Fruit fly (Drosophila melanogaster) whole organism, embryonic: ENCODE measurements around the gene CG33158.

Source experiments
- Ada2b ChIP-seq: fragments of 200-800 bp; sonication (Bioruptor generic); IDR thresholded peaks from 2 replicates; pipeline ENCODE4 v1.3.6; 2022; ENCODE audit warnings: missing biosample characterization, missing genetic modification characterization
- B-H2 ChIP-seq: fragments of 200-800 bp; sonication (Bioruptor generic); optimal IDR thresholded peaks from 2 replicates; lab custom pipeline; 2018; ENCODE audit warnings: missing biosample characterization, mild to moderate bottlenecking, missing genetic modification characterization
- Bgb ChIP-seq: fragments of 200-800 bp; sonication (Bioruptor generic); IDR thresholded peaks from 2 replicates; pipeline ENCODE4 v1.3.6; 2022; ENCODE audit warnings: missing biosample characterization, missing genetic modification characterization; ENCODE audit not compliant: partially characterized antibody
- CG12155 ChIP-seq: fragments of 200-800 bp; sonication (Bioruptor generic); optimal IDR thresholded peaks from 3 replicates; lab custom pipeline; 2016; ENCODE audit warnings: missing biosample characterization, missing genetic modification characterization
- CG1233 ChIP-seq: fragments of 200-800 bp; sonication (Bioruptor generic); optimal IDR thresholded peaks from 4 replicates; lab custom pipeline; 2018; ENCODE audit warnings: missing biosample characterization, mild to moderate bottlenecking, missing genetic modification characterization
- CG12769 ChIP-seq: fragments of 200-800 bp; sonication (Bioruptor generic); optimal IDR thresholded peaks from 2 replicates; lab custom pipeline; 2019; ENCODE audit warnings: missing biosample characterization, mild to moderate bottlenecking, missing genetic modification characterization, moderate library complexity
- CG15514 ChIP-seq: fragments of 200-800 bp; sonication (Bioruptor generic); optimal IDR thresholded peaks from 3 replicates; lab custom pipeline; 2017; ENCODE audit warnings: missing biosample characterization, missing genetic modification characterization, mild to moderate bottlenecking, moderate library complexity, missing genetic modification reagents
- CG30403 ChIP-seq: fragments of 200-800 bp; sonication (Bioruptor generic); optimal IDR thresholded peaks from 3 replicates; lab custom pipeline; 2016; ENCODE audit warnings: missing biosample characterization, missing genetic modification characterization
- CG31365 ChIP-seq: fragments of 200-800 bp; sonication (Bioruptor generic); optimal IDR thresholded peaks from 2 replicates; lab custom pipeline; 2018; ENCODE audit warnings: missing biosample characterization, mild to moderate bottlenecking, missing genetic modification characterization
- CG32532 ChIP-seq: fragments of 200-800 bp; sonication (Bioruptor generic); IDR thresholded peaks from 2 replicates; pipeline ENCODE4 v1.3.6; 2022; ENCODE audit warnings: missing biosample characterization, missing genetic modification characterization
- CG33213 ChIP-seq: fragments of 200-800 bp; sonication (Bioruptor generic); optimal IDR thresholded peaks from 3 replicates; lab custom pipeline; 2016; ENCODE audit warnings: missing biosample characterization, missing genetic modification characterization
- CG4617 ChIP-seq: fragments of 200-800 bp; sonication (Bioruptor generic); optimal IDR thresholded peaks from 3 replicates; lab custom pipeline; 2016; ENCODE audit warnings: missing biosample characterization, missing genetic modification characterization, borderline replicate concordance
- CG4730 ChIP-seq: fragments of 200-800 bp; sonication (Bioruptor generic); IDR thresholded peaks from 2 replicates; pipeline ENCODE4 v1.3.6; 2022; ENCODE audit warnings: missing biosample characterization, missing genetic modification characterization
- CG6654 ChIP-seq: fragments of 200-800 bp; sonication (Bioruptor generic); optimal IDR thresholded peaks from 2 replicates; lab custom pipeline; 2017; ENCODE audit warnings: missing biosample characterization, mild to moderate bottlenecking, missing genetic modification characterization
- CG7556 ChIP-seq: fragments of 200-800 bp; sonication (Bioruptor generic); optimal IDR thresholded peaks from 2 replicates; lab custom pipeline; 2017; ENCODE audit warnings: missing biosample characterization, mild to moderate bottlenecking, missing genetic modification characterization
- CG7745 ChIP-seq: fragments of 200-800 bp; sonication (Bioruptor generic); optimal IDR thresholded peaks from 2 replicates; lab custom pipeline; 2018; ENCODE audit warnings: missing biosample characterization, mild to moderate bottlenecking, missing genetic modification characterization, moderate library complexity
- CG7786 ChIP-seq: fragments of 200-800 bp; sonication (Bioruptor generic); optimal IDR thresholded peaks from 2 replicates; lab custom pipeline; 2016; ENCODE audit warnings: missing biosample characterization, missing genetic modification characterization
- CG7963 ChIP-seq: fragments of 200-800 bp; sonication (Bioruptor generic); IDR thresholded peaks from 3 replicates; pipeline ENCODE4 v1.3.6; 2022; ENCODE audit warnings: missing biosample characterization, missing genetic modification characterization; ENCODE audit not compliant: partially characterized antibody
- CG8290 ChIP-seq, 3 experiments: fragments of 200-800 bp; sonication (Bioruptor generic); optimal IDR thresholded peaks; 2 replicates each; lab custom pipeline; 2016 to 2019; ENCODE audit warnings: missing biosample characterization in 3 of 3, missing genetic modification characterization in 3 of 3, mild to moderate bottlenecking in 2 of 3, moderate library complexity in 1 of 3
- CG9727 ChIP-seq: fragments of 200-800 bp; sonication (Bioruptor generic); optimal IDR thresholded peaks from 3 replicates; lab custom pipeline; 2017; ENCODE audit warnings: missing biosample characterization, mild to moderate bottlenecking, missing genetic modification characterization
- CG9932 ChIP-seq: fragments of 200-800 bp; sonication (Bioruptor generic); IDR thresholded peaks from 2 replicates; pipeline ENCODE4 v1.3.6; 2022; ENCODE audit warnings: missing biosample characterization, missing genetic modification characterization
- Dip2 ChIP-seq: fragments of 200-800 bp; sonication (Bioruptor generic); IDR thresholded peaks from 2 replicates; pipeline ENCODE4 v1.3.6; 2022; ENCODE audit warnings: missing biosample characterization, missing genetic modification characterization
- Dref ChIP-seq: fragments of 200-800 bp; sonication (Bioruptor generic); IDR thresholded peaks from 2 replicates; pipeline ENCODE4 v1.3.6; 2022; ENCODE audit warnings: missing biosample characterization, missing genetic modification characterization
- E2f2 ChIP-seq: fragments of 200-800 bp; sonication (Bioruptor generic); IDR thresholded peaks from 2 replicates; pipeline ENCODE4 v1.3.6; 2022; ENCODE audit warnings: missing biosample characterization, missing genetic modification characterization
- Hmx ChIP-seq: fragments of 200-800 bp; sonication (Bioruptor generic); optimal IDR thresholded peaks from 2 replicates; lab custom pipeline; 2016; ENCODE audit warnings: missing biosample characterization, missing genetic modification characterization
- Hr78 ChIP-seq, 2 experiments: fragments of 200-800 bp in 1 of 2; fragments of >200 bp in 1 of 2; sonication (Bioruptor generic) in 1 of 2; optimal IDR thresholded peaks; 2 replicates each; lab custom pipeline; 2017 to 2019; ENCODE audit warnings: missing biosample characterization in 2 of 2, missing genetic modification characterization in 2 of 2, mild to moderate bottlenecking in 1 of 2, moderate library complexity in 1 of 2
- Myb ChIP-seq: fragments of 200-800 bp; sonication (Bioruptor generic); optimal IDR thresholded peaks from 2 replicates; lab custom pipeline; 2016; ENCODE audit warnings: missing biosample characterization, missing genetic modification characterization
- Nf-YC ChIP-seq: fragments of 200-800 bp; optimal IDR thresholded peaks from 3 replicates; lab custom pipeline; 2019; ENCODE audit warnings: missing biosample characterization, mild to moderate bottlenecking, missing genetic modification characterization, moderate library complexity
- Poxn ChIP-seq: fragments of 200-800 bp; sonication (Bioruptor generic); IDR thresholded peaks from 2 replicates; pipeline ENCODE4 v1.3.6; 2022; ENCODE audit warnings: missing biosample characterization, missing genetic modification characterization
- Scr ChIP-seq: fragments of 200-800 bp; sonication (Bioruptor generic); IDR thresholded peaks from 2 replicates; pipeline ENCODE4 v1.3.6; 2022; ENCODE audit warnings: missing biosample characterization, missing genetic modification characterization; ENCODE audit not compliant: partially characterized antibody
- ab ChIP-seq: fragments of 200-800 bp; sonication (Bioruptor generic); optimal IDR thresholded peaks from 2 replicates; lab custom pipeline; 2016; ENCODE audit warnings: missing biosample characterization, missing genetic modification characterization
- ara ChIP-seq: fragments of 200-800 bp; sonication (Bioruptor generic); IDR thresholded peaks from 2 replicates; pipeline ENCODE4 v1.3.6; 2022; ENCODE audit warnings: missing biosample characterization, missing genetic modification characterization
- caup ChIP-seq: fragments of 200-800 bp; sonication (Bioruptor generic); optimal IDR thresholded peaks from 3 replicates; lab custom pipeline; 2017; ENCODE audit warnings: missing biosample characterization, mild to moderate bottlenecking, missing genetic modification characterization, moderate library complexity; ENCODE audit not compliant: severe bottlenecking
- chm ChIP-seq: fragments of 200-800 bp; sonication (Bioruptor generic); IDR thresholded peaks from 2 replicates; pipeline ENCODE4 v1.3.6; 2022; ENCODE audit warnings: missing biosample characterization, missing genetic modification characterization
- crp ChIP-seq, 2 experiments: fragments of 200-800 bp; sonication (Bioruptor generic); optimal IDR thresholded peaks; 2 replicates in 1 of 2; 3 replicates in 1 of 2; lab custom pipeline; 2017; ENCODE audit warnings: missing biosample characterization in 2 of 2, missing genetic modification characterization in 2 of 2, mild to moderate bottlenecking in 1 of 2, moderate library complexity in 1 of 2
- dati ChIP-seq: fragments of 200-800 bp; sonication (Bioruptor generic); IDR thresholded peaks from 2 replicates; pipeline ENCODE4 v1.3.6; 2022; ENCODE audit warnings: missing biosample characterization, missing genetic modification characterization
- exex ChIP-seq: fragments of 200-800 bp; sonication (Bioruptor generic); optimal IDR thresholded peaks from 4 replicates; lab custom pipeline; 2018; ENCODE audit warnings: missing biosample characterization, mild to moderate bottlenecking, missing genetic modification characterization, moderate library complexity
- gce ChIP-seq: fragments of 200-800 bp; sonication (Bioruptor generic); IDR thresholded peaks from 3 replicates; pipeline ENCODE4 v1.3.6; 2022; ENCODE audit warnings: missing biosample characterization, missing genetic modification characterization
- gem ChIP-seq: fragments of 200-800 bp; sonication (Bioruptor generic); optimal IDR thresholded peaks from 2 replicates; lab custom pipeline; 2019; ENCODE audit warnings: missing biosample characterization, mild to moderate bottlenecking, missing genetic modification characterization, moderate library complexity
- insv ChIP-seq, 2 experiments: fragments of 200-800 bp; sonication (Bioruptor generic); optimal IDR thresholded peaks; 3 replicates each; lab custom pipeline; 2016 to 2018; ENCODE audit warnings: missing biosample characterization in 2 of 2, missing genetic modification characterization in 2 of 2
- jigr1 ChIP-seq: fragments of 200-800 bp; sonication (Bioruptor generic); IDR thresholded peaks from 3 replicates; pipeline ENCODE4 v1.3.6; 2022; ENCODE audit warnings: missing biosample characterization, missing genetic modification characterization
- mam ChIP-seq: fragments of 200-800 bp; sonication (Bioruptor generic); optimal IDR thresholded peaks from 3 replicates; lab custom pipeline; 2016; ENCODE audit warnings: missing biosample characterization, missing genetic modification characterization
- pros ChIP-seq: fragments of 200-800 bp; sonication (Bioruptor generic); optimal IDR thresholded peaks from 3 replicates; lab custom pipeline; 2019; ENCODE audit warnings: missing biosample characterization, mild to moderate bottlenecking, missing genetic modification characterization, moderate library complexity
- psq ChIP-seq: fragments of 200-800 bp; sonication (Bioruptor generic); optimal IDR thresholded peaks from 2 replicates; lab custom pipeline; 2017; ENCODE audit warnings: missing biosample characterization, missing genetic modification characterization
- pzg ChIP-seq: fragments of 200-800 bp; sonication (Bioruptor generic); optimal IDR thresholded peaks from 3 replicates; lab custom pipeline; 2018; ENCODE audit warnings: missing biosample characterization, mild to moderate bottlenecking, missing genetic modification characterization, moderate library complexity
- sqz ChIP-seq: fragments of 200-800 bp; sonication (Bioruptor generic); optimal IDR thresholded peaks from 3 replicates; lab custom pipeline; 2018; ENCODE audit warnings: missing biosample characterization, mild to moderate bottlenecking, missing genetic modification characterization
- tio ChIP-seq: fragments of 200-800 bp; sonication (Bioruptor generic); optimal IDR thresholded peaks from 2 replicates; lab custom pipeline; 2017; ENCODE audit warnings: missing biosample characterization, missing genetic modification characterization, inconsistent platforms
- tx ChIP-seq: fragments of 200-800 bp; sonication (Bioruptor generic); optimal IDR thresholded peaks from 2 replicates; lab custom pipeline; 2016; ENCODE audit warnings: missing biosample characterization, missing genetic modification characterization
- unpg ChIP-seq: fragments of 200-800 bp; sonication (Bioruptor generic); optimal IDR thresholded peaks from 3 replicates; lab custom pipeline; 2018; ENCODE audit warnings: missing biosample characterization, mild to moderate bottlenecking, missing genetic modification characterization, moderate library complexity
- zfh1 ChIP-seq: fragments of 200-800 bp; sonication (Bioruptor generic); IDR thresholded peaks from 3 replicates; pipeline ENCODE4 v1.3.6; 2022; ENCODE audit warnings: missing biosample characterization, missing genetic modification characterization

CG33158 gene

DNA sequence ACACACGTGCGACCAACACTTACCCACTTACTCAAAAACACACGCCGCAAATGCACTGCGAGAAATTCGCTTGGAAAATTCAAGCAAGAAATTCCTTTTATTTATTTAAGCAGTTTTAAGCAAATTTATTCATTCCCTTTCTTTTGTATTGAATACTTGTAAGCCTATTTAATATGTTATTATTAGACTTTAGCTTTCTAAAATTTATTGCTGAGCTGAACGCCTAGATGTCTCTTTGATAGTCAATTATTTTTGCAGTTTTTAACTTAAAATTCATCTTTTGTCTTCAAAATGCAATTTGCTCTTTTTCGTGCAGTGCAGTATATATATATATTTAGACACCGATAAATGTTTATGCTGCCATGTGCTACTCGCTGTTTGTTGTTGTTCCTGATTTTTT is 114.5 kb downstream of the CG33158 start (continued):
- TF ChIP-seq CG31365 (peak; percentile 6), zfh1 (no peak), CG4730 (GFP tag; lab: Robert Waterston, UW) (peak; percentile 57), crp (GFP tag; optimal IDR thresholded peaks at IDR 0.05; lab: Kevin White, UChicago) (peak in 1 of 2 experiments; percentile 21), CG6654 (GFP tag; lab: Kevin White, UChicago) (peak; percentile 65), psq (GFP tag; lab: Kevin White, UChicago) (no peak), Hmx (GFP tag; lab: Kevin White, UChicago) (no peak), ara (GFP tag; lab: Robert Waterston, UW) (peak; percentile 70), dati (GFP tag; lab: Robert Waterston, UW) (no peak), Bgb (no peak), CG9932 (GFP tag; lab: Robert Waterston, UW) (peak; percentile 52), tio (GFP tag; lab: Kevin White, UChicago) (peak; percentile 87), caup (GFP tag; lab: Kevin White, UChicago) (peak; percentile 71), Scr (GFP tag; lab: Robert Waterston, UW) (no peak), CG30403 (peak; percentile 91), unpg (GFP tag; lab: Kevin White, UChicago) (peak; percentile 86), CG12155 (peak; percentile 65), Ada2b (GFP tag; lab: Robert Waterston, UW) (peak; percentile 69), CG7745 (tag; lab: Kevin White, UChicago) (no peak), CG9727 (GFP tag; lab: Kevin White, UChicago) (peak; percentile 84), CG15514 (peak; percentile 49), CG32532 (GFP tag; lab: Robert Waterston, UW) (peak; percentile 55; the same call in 1 of the 2 replicates), pros (no peak), pzg (GFP tag; lab: Kevin White, UChicago) (no peak), CG12769 (no peak), CG7556 (GFP tag; lab: Kevin White, UChicago) (peak; percentile 88), ab (GFP tag; lab: Kevin White, UChicago) (peak; percentile 62), jigr1 (GFP tag; lab: Robert Waterston, UW) (no peak), mam (peak; percentile 56), CG8290 (GFP tag; optimal IDR thresholded peaks at IDR 0.05; lab: Kevin White, UChicago) (no peak), CG8290 (tag; optimal IDR thresholded peaks at IDR 0.05; lab: Kevin White, UChicago) (no peak), CG7963 (GFP tag; lab: Robert Waterston, UW) (no peak), Nf-YC (peak; percentile 57), tx (GFP tag; lab: Kevin White, UChicago) (peak; percentile 58), CG7786 (GFP tag; lab: Kevin White, UChicago) (peak; percentile 69), CG1233 (GFP tag; lab: Kevin White, UChicago) (peak; percentile 79), CG4617 (peak; percentile 37), Hr78 (GFP tag; optimal IDR thresholded peaks at IDR 0.05; lab: Kevin White, UChicago) (peak in 1 of 2 experiments; percentile 46), chm (GFP tag; lab: Robert Waterston, UW) (no peak; the same call in 1 of the 2 replicates), Poxn (GFP tag; lab: Robert Waterston, UW) (0 out of 2 replicates have a peak, but pooled peaks have one; percentile 15), exex (tag; lab: Kevin White, UChicago) (peak; percentile 25), gem (peak; percentile 93), B-H2 (GFP tag; lab: Kevin White, UChicago) (peak; percentile 42), CG33213 (GFP tag; lab: Kevin White, UChicago) (peak; percentile 30), sqz (GFP tag; lab: Kevin White, UChicago) (peak; percentile 69), gce (GFP tag; lab: Robert Waterston, UW) (no peak), E2f2 (GFP tag; lab: Robert Waterston, UW) (peak; percentile 47; the same call in 1 of the 2 replicates), Myb (peak; percentile 31), insv (GFP tag; optimal IDR thresholded peaks at IDR 0.05; lab: Kevin White, UChicago) (peak in 1 of 2 experiments; percentile 2), Dip2 (no peak), Dref (GFP tag; lab: Robert Waterston, UW) (no peak)
